Fruit fly (Drosophila melanogaster) whole organism, embryonic: ENCODE measurements around the gene CG43322.

Source experiments
- CG12391 ChIP-seq: fragments of 200-800 bp; sonication (Bioruptor generic); optimal IDR thresholded peaks from 3 replicates; lab custom pipeline; 2018; ENCODE audit warnings: missing biosample characterization, mild to moderate bottlenecking, missing genetic modification characterization, moderate library complexity
- CG13775 ChIP-seq: fragments of 200-800 bp; sonication (Bioruptor generic); optimal IDR thresholded peaks from 3 replicates; lab custom pipeline; 2017; ENCODE audit warnings: missing biosample characterization, mild to moderate bottlenecking, missing genetic modification characterization
- CG14441 ChIP-seq: fragments of 200-800 bp; sonication (Bioruptor generic); IDR thresholded peaks from 2 replicates; pipeline ENCODE4 v1.3.6; 2022; ENCODE audit warnings: missing biosample characterization, missing genetic modification characterization
- CG15011 ChIP-seq: fragments of 200-800 bp; sonication (Bioruptor generic); optimal IDR thresholded peaks from 3 replicates; lab custom pipeline; 2018; ENCODE audit warnings: missing biosample characterization, mild to moderate bottlenecking, missing genetic modification characterization
- CG15601 ChIP-seq: fragments of 200-800 bp; sonication (Bioruptor generic); optimal IDR thresholded peaks from 3 replicates; lab custom pipeline; 2019; ENCODE audit warnings: missing biosample characterization, mild to moderate bottlenecking, missing genetic modification characterization, moderate library complexity
- CG18262 ChIP-seq: fragments of 200-800 bp; optimal IDR thresholded peaks from 3 replicates; lab custom pipeline; 2019; ENCODE audit warnings: missing biosample characterization, mild to moderate bottlenecking, missing genetic modification characterization, moderate library complexity
- CG1832 ChIP-seq: fragments of 200-800 bp; sonication (Bioruptor generic); optimal IDR thresholded peaks from 2 replicates; lab custom pipeline; 2017; ENCODE audit warnings: missing biosample characterization, mild to moderate bottlenecking, missing genetic modification characterization, inconsistent platforms
- CG2116 ChIP-seq: fragments of 200-800 bp; sonication (Bioruptor generic); optimal IDR thresholded peaks from 3 replicates; lab custom pipeline; 2018; ENCODE audit warnings: missing biosample characterization, mild to moderate bottlenecking, missing genetic modification characterization
- CG3838 ChIP-seq: fragments of 200-800 bp; sonication (Bioruptor generic); optimal IDR thresholded peaks from 3 replicates; lab custom pipeline; 2016; ENCODE audit warnings: missing biosample characterization, missing genetic modification characterization
- CG5953 ChIP-seq: fragments of 200-800 bp; sonication (Bioruptor generic); IDR thresholded peaks from 2 replicates; pipeline ENCODE4 v1.3.6; 2022; ENCODE audit warnings: missing biosample characterization, missing genetic modification characterization
- CG6272 ChIP-seq: fragments of 200-800 bp; sonication (Bioruptor generic); IDR thresholded peaks from 2 replicates; pipeline ENCODE4 v1.3.6; 2022; ENCODE audit warnings: missing biosample characterization, missing genetic modification characterization
- CG7963 ChIP-seq: fragments of 200-800 bp; sonication (Bioruptor generic); IDR thresholded peaks from 3 replicates; pipeline ENCODE4 v1.3.6; 2022; ENCODE audit warnings: missing biosample characterization, missing genetic modification characterization; ENCODE audit not compliant: partially characterized antibody
- CG9437 ChIP-seq: fragments of 200-800 bp; sonication (Bioruptor generic); optimal IDR thresholded peaks from 2 replicates; lab custom pipeline; 2018; ENCODE audit warnings: missing biosample characterization, mild to moderate bottlenecking, missing genetic modification characterization
- CG9609 ChIP-seq: fragments of 200-800 bp; sonication (Bioruptor generic); optimal IDR thresholded peaks from 3 replicates; lab custom pipeline; 2016; ENCODE audit warnings: missing biosample characterization, missing genetic modification characterization
- CHES-1-like ChIP-seq: fragments of 200-800 bp; sonication (Bioruptor generic); optimal IDR thresholded peaks from 2 replicates; lab custom pipeline; 2016; ENCODE audit warnings: missing biosample characterization, missing genetic modification characterization
- CTCF ChIP-seq: fragments of 200-800 bp; sonication (Bioruptor generic); optimal IDR thresholded peaks from 2 replicates; lab custom pipeline; 2017; ENCODE audit warnings: missing biosample characterization, mild to moderate bottlenecking, missing genetic modification characterization, moderate library complexity
- Chrac-16 ChIP-seq: fragments of 200-800 bp; sonication (Bioruptor generic); optimal IDR thresholded peaks from 3 replicates; lab custom pipeline; 2016; ENCODE audit warnings: missing biosample characterization, missing genetic modification characterization
- CkIIα-i1 ChIP-seq: fragments of 200-800 bp; sonication (Bioruptor generic); IDR thresholded peaks from 2 replicates; pipeline ENCODE4 v1.3.6; 2022; ENCODE audit warnings: missing biosample characterization, missing genetic modification characterization
- CoRest ChIP-seq: fragments of 200-800 bp; sonication (Bioruptor generic); optimal IDR thresholded peaks from 3 replicates; lab custom pipeline; 2018; ENCODE audit warnings: missing biosample characterization, mild to moderate bottlenecking, missing genetic modification characterization, moderate library complexity
- Drgx ChIP-seq: fragments of 200-800 bp; sonication (Bioruptor generic); IDR thresholded peaks from 2 replicates; pipeline ENCODE4 v1.3.6; 2022; ENCODE audit warnings: missing biosample characterization, missing genetic modification characterization
- Elba2 ChIP-seq: fragments of 200-800 bp; sonication (Bioruptor generic); optimal IDR thresholded peaks from 3 replicates; lab custom pipeline; 2016; ENCODE audit warnings: missing biosample characterization, missing genetic modification characterization
- Ets65A ChIP-seq: fragments of 200-800 bp; sonication (Bioruptor generic); peaks from one replicate; lab custom pipeline; 2016; ENCODE audit warnings: missing biosample characterization, missing genetic modification characterization
- Fer1 ChIP-seq: fragments of 200-800 bp; sonication (Bioruptor generic); optimal IDR thresholded peaks from 2 replicates; lab custom pipeline; 2017; ENCODE audit warnings: missing biosample characterization, mild to moderate bottlenecking, missing genetic modification characterization
- Gsc ChIP-seq: fragments of 200-800 bp; sonication (Bioruptor generic); IDR thresholded peaks from 2 replicates; pipeline ENCODE4 v1.3.6; 2022; ENCODE audit warnings: missing biosample characterization, missing genetic modification characterization
- HmgZ ChIP-seq: fragments of 200-800 bp; sonication (Bioruptor generic); optimal IDR thresholded peaks from 2 replicates; lab custom pipeline; 2018; ENCODE audit warnings: missing biosample characterization, mild to moderate bottlenecking, missing genetic modification characterization
- Myb ChIP-seq: fragments of 200-800 bp; sonication (Bioruptor generic); optimal IDR thresholded peaks from 2 replicates; lab custom pipeline; 2016; ENCODE audit warnings: missing biosample characterization, missing genetic modification characterization
- PHDP ChIP-seq: fragments of 200-800 bp; sonication (Bioruptor generic); optimal IDR thresholded peaks from 3 replicates; lab custom pipeline; 2018; ENCODE audit warnings: missing biosample characterization, mild to moderate bottlenecking, missing genetic modification characterization, moderate library complexity
- Rfx ChIP-seq: fragments of 200-800 bp; sonication (Bioruptor generic); IDR thresholded peaks from 2 replicates; pipeline ENCODE4 v1.3.6; 2022; ENCODE audit warnings: missing biosample characterization, missing genetic modification characterization
- Side ChIP-seq: fragments of 200-800 bp; sonication (Bioruptor generic); optimal IDR thresholded peaks from 2 replicates; lab custom pipeline; 2016; ENCODE audit warnings: missing biosample characterization, missing genetic modification characterization
- ab ChIP-seq: fragments of 200-800 bp; sonication (Bioruptor generic); optimal IDR thresholded peaks from 2 replicates; lab custom pipeline; 2016; ENCODE audit warnings: missing biosample characterization, missing genetic modification characterization
- ato ChIP-seq: fragments of 200-800 bp; sonication (Bioruptor generic); IDR thresholded peaks from 2 replicates; pipeline ENCODE4 v1.3.6; 2022; ENCODE audit warnings: missing biosample characterization, missing genetic modification characterization; ENCODE audit not compliant: partially characterized antibody
- az2 ChIP-seq: fragments of 200-800 bp; sonication (Bioruptor generic); optimal IDR thresholded peaks from 3 replicates; lab custom pipeline; 2016; ENCODE audit warnings: missing biosample characterization, missing genetic modification characterization
- bbx ChIP-seq: fragments of 200-800 bp; sonication (Bioruptor generic); IDR thresholded peaks from 2 replicates; pipeline ENCODE4 v1.3.6; 2022; ENCODE audit warnings: missing biosample characterization, missing genetic modification characterization; ENCODE audit not compliant: partially characterized antibody
- cas ChIP-seq: fragments of 200-800 bp; sonication (Bioruptor generic); IDR thresholded peaks from 2 replicates; pipeline ENCODE4 v1.3.6; 2022; ENCODE audit warnings: missing biosample characterization, missing genetic modification characterization
- chinmo ChIP-seq: fragments of 200-800 bp; sonication (Bioruptor generic); IDR thresholded peaks from 4 replicates; pipeline ENCODE4 v1.3.6; 2022; ENCODE audit warnings: missing biosample characterization, missing genetic modification characterization; ENCODE audit not compliant: partially characterized antibody
- chn ChIP-seq: fragments of 200-800 bp; sonication (Bioruptor generic); optimal IDR thresholded peaks from 2 replicates; lab custom pipeline; 2016; ENCODE audit warnings: missing biosample characterization, missing genetic modification characterization
- disco-r ChIP-seq: fragments of 200-800 bp; sonication (Bioruptor generic); optimal IDR thresholded peaks from 2 replicates; lab custom pipeline; 2016; ENCODE audit warnings: missing biosample characterization, missing genetic modification characterization
- gcm2 ChIP-seq: fragments of 200-800 bp; sonication (Bioruptor generic); optimal IDR thresholded peaks from 2 replicates; lab custom pipeline; 2016; ENCODE audit warnings: missing biosample characterization, missing genetic modification characterization
- hb ChIP-seq: fragments of 200-800 bp; sonication (Bioruptor generic); IDR thresholded peaks from 3 replicates; pipeline ENCODE4 v1.3.6; 2022; ENCODE audit warnings: missing biosample characterization, missing genetic modification characterization; ENCODE audit not compliant: partially characterized antibody
- inv ChIP-seq: fragments of 200-800 bp; sonication (Bioruptor generic); IDR thresholded peaks from 2 replicates; pipeline ENCODE4 v1.3.6; 2022; ENCODE audit warnings: missing biosample characterization, missing genetic modification characterization; ENCODE audit not compliant: partially characterized antibody
- knrl ChIP-seq: fragments of 200-800 bp; sonication (Bioruptor generic); IDR thresholded peaks from 3 replicates; pipeline ENCODE4 v1.3.6; 2022; ENCODE audit warnings: missing biosample characterization, missing genetic modification characterization; ENCODE audit not compliant: partially characterized antibody
- lilli ChIP-seq: fragments of 200-800 bp; sonication (Bioruptor generic); optimal IDR thresholded peaks from 3 replicates; lab custom pipeline; 2016; ENCODE audit warnings: missing biosample characterization, missing genetic modification characterization
- nerfin-1 ChIP-seq: fragments of 200-800 bp; sonication (Bioruptor generic); optimal IDR thresholded peaks from 3 replicates; lab custom pipeline; 2019; ENCODE audit warnings: missing biosample characterization, mild to moderate bottlenecking, missing genetic modification characterization, moderate library complexity
- pho ChIP-seq: fragments of 200-800 bp; sonication (Bioruptor generic); optimal IDR thresholded peaks from 2 replicates; lab custom pipeline; 2016; ENCODE audit warnings: missing biosample characterization, missing genetic modification characterization
- ranshi ChIP-seq: fragments of 200-800 bp; sonication (Bioruptor generic); IDR thresholded peaks from 2 replicates; pipeline ENCODE4 v1.3.6; 2022; ENCODE audit warnings: missing biosample characterization, missing genetic modification characterization
- tna ChIP-seq: fragments of 200-800 bp; sonication (Bioruptor generic); IDR thresholded peaks from 2 replicates; pipeline ENCODE4 v1.3.6; 2022; ENCODE audit warnings: missing biosample characterization, missing genetic modification characterization; ENCODE audit not compliant: partially characterized antibody
- unc-4 ChIP-seq: fragments of 200-800 bp; sonication (Bioruptor generic); IDR thresholded peaks from 2 replicates; pipeline ENCODE4 v1.3.6; 2022; ENCODE audit warnings: missing biosample characterization, missing genetic modification characterization; ENCODE audit not compliant: partially characterized antibody

Gene CG43322

DNA sequence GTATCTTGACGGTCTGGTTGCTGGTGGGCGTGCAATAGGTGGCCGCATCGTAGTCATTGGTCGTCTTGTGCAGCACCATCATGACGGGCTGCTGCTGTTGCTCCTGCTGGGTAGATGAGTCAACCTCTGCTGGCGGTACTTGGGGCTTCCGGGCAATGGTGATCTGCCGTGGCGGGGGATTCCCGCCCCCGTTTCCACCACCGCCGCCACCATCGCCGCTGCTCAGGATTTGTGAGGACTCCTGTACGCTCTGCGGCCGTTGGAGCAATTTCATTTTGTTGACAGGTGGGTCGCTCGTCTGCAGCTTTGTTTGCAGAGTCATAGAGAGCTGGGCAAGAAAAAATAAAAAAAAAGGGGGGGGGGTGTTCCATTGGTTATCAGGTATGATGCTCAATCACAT lies 13.1 kb downstream of the CG43322 start (continued):
- TF ChIP-seq ranshi (GFP tag; lab: Robert Waterston, UW) (no peak), chn (GFP tag; lab: Kevin White, UChicago) (no peak), PHDP (tag; lab: Kevin White, UChicago) (no peak), gcm2 (no peak), CG5953 (GFP tag; lab: Robert Waterston, UW) (0 out of 2 replicates have a peak, but pooled peaks have one; percentile 10), CG1832 (GFP tag; lab: Kevin White, UChicago) (peak; percentile 4), CG12391 (tag; lab: Kevin White, UChicago) (no peak)

DNA sequence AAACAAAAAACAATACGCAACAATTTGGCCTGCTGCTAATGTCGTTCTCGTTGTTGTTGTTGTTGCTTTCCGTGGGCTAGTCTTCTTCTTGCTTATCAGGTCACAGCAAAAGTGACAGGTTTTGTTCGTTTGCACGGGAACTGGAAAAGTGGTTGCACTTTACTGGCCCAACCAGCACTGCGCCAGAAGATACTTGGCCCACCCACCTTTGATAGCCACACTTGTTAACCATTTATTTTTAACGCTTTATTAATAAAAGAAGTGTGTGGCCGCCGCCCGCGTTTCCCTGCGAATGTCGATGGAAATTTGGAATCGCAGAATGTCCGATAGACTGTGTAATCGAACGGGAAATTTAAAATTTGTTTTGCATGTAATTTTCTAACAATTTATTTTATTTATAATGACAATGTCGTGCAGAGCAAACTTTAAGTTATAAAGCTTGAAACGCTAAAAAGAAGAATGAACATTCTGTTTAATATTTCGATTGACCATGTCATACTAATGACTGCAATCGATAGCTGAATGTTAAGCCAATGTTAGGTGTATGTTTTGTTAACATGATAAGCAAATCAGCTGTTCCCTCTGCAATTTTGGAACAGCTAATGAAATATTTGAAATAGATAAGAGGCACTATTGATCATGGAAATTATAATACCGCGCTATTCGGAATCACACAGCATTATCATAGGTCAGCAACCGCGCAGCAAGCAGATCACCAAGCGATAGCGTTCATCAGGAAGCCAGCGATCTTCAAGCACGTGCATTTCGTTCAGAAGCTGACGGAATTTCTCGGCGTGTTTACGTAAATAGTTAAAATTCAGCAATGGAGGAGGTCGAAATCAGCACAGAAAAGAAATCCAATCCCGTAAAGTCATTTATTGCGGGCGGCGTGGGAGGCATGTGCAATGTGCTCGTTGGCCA lies 14.1 kb downstream of the CG43322 start, which contains the start of the genes CG31908 and MME1:
Gene CG31908, minus strand, starts transcription at position 402 of the 921 bp plus-strand sequence.
Gene MME1, plus strand, starts transcription at position 539 of the 921 bp plus-strand sequence.
- TF ChIP-seq Drgx (GFP tag; lab: Robert Waterston, UW) (no peak), inv (GFP tag; lab: Robert Waterston, UW) (peak; percentile 55), bbx (GFP tag; lab: Robert Waterston, UW) (peak; percentile 68), Gsc (no peak), CG15011 (no peak), nerfin-1 (peak; percentile 53), pho (GFP tag; lab: Kevin White, UChicago) (peak; percentile 52), Elba2 (no peak), Chrac-16 (GFP tag; lab: Kevin White, UChicago) (peak; percentile 16), lilli (GFP tag; lab: Kevin White, UChicago) (peak; percentile 53), Rfx (GFP tag; lab: Robert Waterston, UW) (peak; percentile 28; the same call in 1 of the 2 replicates), Myb (GFP tag; lab: Kevin White, UChicago) (peak; percentile 31), CG3838 (GFP tag; lab: Kevin White, UChicago) (peak; percentile 69), tna (GFP tag; lab: Robert Waterston, UW) (peak; percentile 75), HmgZ (tag; lab: Kevin White, UChicago) (peak; percentile 28), chinmo (GFP tag; lab: Robert Waterston, UW) (0 out of 4 replicates have a peak, but pooled peaks have one; percentile 52), Ets65A (GFP tag; lab: Kevin White, UChicago) (peak; percentile 93), disco-r (GFP tag; lab: Kevin White, UChicago) (no peak), ab (no peak), hb (peak; percentile 66; the same call in 1 of the 3 replicates), knrl (GFP tag; lab: Robert Waterston, UW) (peak; percentile 67), CHES-1-like (GFP tag; lab: Kevin White, UChicago) (peak; percentile 10), CG6272 (GFP tag; lab: Robert Waterston, UW) (no peak), CG7963 (GFP tag; lab: Robert Waterston, UW) (peak; percentile 69; the same call in 2 of the 3 replicates), Fer1 (peak; percentile 17), az2 (GFP tag; lab: Kevin White, UChicago) (peak; percentile 4), cas (GFP tag; lab: Robert Waterston, UW) (no peak), ato (peak; percentile 75; the same call in 1 of the 2 replicates), CG9609 (GFP tag; lab: Kevin White, UChicago) (peak; percentile 27), CkIIα-i1 (GFP tag; lab: Robert Waterston, UW) (no peak), CG2116 (GFP tag; lab: Kevin White, UChicago) (peak; percentile 91), CG18262 (tag; lab: Kevin White, UChicago) (peak; percentile 3), ranshi (GFP tag; lab: Robert Waterston, UW) (0 out of 2 replicates have a peak, but pooled peaks have one; percentile 28), unc-4 (peak; percentile 77), CG14441 (0 out of 2 replicates have a peak, but pooled peaks have one; percentile 25), CG15601 (tag; lab: Kevin White, UChicago) (no peak), CTCF (GFP tag; lab: Kevin White, UChicago) (no peak), CoRest (tag; lab: Kevin White, UChicago) (no peak), Side (GFP tag; lab: Kevin White, UChicago) (peak; percentile 17), CG13775 (GFP tag; lab: Kevin White, UChicago) (peak; percentile 41), CG9437 (peak; percentile 16)
